Worm (Caenorhabditis elegans) whole organism, L2 larva: ENCODE results near the gene R144.10.
"Not testable (repeated sequence)": the region's sequence is repeated elsewhere in the genome, so short reads cannot be mapped to it uniquely, and the experiment has no call there.

Source experiments
- C34F6.9 ChIP-seq: fragments of 150-350 bp; optimal IDR thresholded peaks from 2 replicates; lab custom pipeline; 2014; ENCODE audit warnings: missing biosample characterization, missing genetic modification characterization
- F13H6.1 ChIP-seq: sonication (generic microtip); optimal IDR thresholded peaks from 2 replicates; lab custom pipeline; 2016; ENCODE audit warnings: missing genetic modification characterization, missing compliant biosample characterization
- Y55F3AM.14 ChIP-seq: fragments of 200-800 bp; sonication (Bioruptor generic); optimal IDR thresholded peaks from 2 replicates; lab custom pipeline; 2018; ENCODE audit warnings: mild to moderate bottlenecking, missing genetic modification characterization, missing compliant biosample characterization
- ZK546.5 ChIP-seq: sonication (generic microtip); optimal IDR thresholded peaks from 2 replicates; lab custom pipeline; 2017; ENCODE audit warnings: missing biosample characterization, missing genetic modification characterization
- alr-1 ChIP-seq: fragments of 150-350 bp; optimal IDR thresholded peaks from 2 replicates; lab custom pipeline; 2014; ENCODE audit warnings: missing biosample characterization, missing genetic modification characterization
- aly-2 ChIP-seq: fragments of 150-350 bp; optimal IDR thresholded peaks from 2 replicates; lab custom pipeline; 2014; ENCODE audit warnings: missing biosample characterization, missing genetic modification characterization
- ama-1 ChIP-seq: fragments of 150-350 bp; optimal IDR thresholded peaks from 2 replicates; lab custom pipeline; 2018; ENCODE audit warnings: inconsistent platforms
- ceh-16 ChIP-seq: fragments of 150-350 bp; optimal IDR thresholded peaks from 2 replicates; lab custom pipeline; 2014; ENCODE audit warnings: missing biosample characterization, missing genetic modification characterization
- ceh-82 ChIP-seq: fragments of 150-350 bp; optimal IDR thresholded peaks from 2 replicates; lab custom pipeline; 2014; ENCODE audit warnings: missing biosample characterization, missing genetic modification characterization
- crh-2 ChIP-seq: sonication (generic microtip); optimal IDR thresholded peaks from 2 replicates; lab custom pipeline; 2017; ENCODE audit warnings: missing biosample characterization, missing genetic modification characterization
- dmd-4 ChIP-seq: sonication (generic microtip); optimal IDR thresholded peaks from 2 replicates; lab custom pipeline; 2017; ENCODE audit warnings: missing biosample characterization, missing genetic modification characterization
- egl-27 ChIP-seq: sonication (generic microtip); optimal IDR thresholded peaks from 3 replicates; lab custom pipeline; 2017; ENCODE audit warnings: missing biosample characterization, missing genetic modification reagents, missing genetic modification characterization
- elt-1 ChIP-seq: fragments of 150-350 bp; optimal IDR thresholded peaks from 2 replicates; lab custom pipeline; 2014; ENCODE audit warnings: missing biosample characterization, missing genetic modification characterization
- elt-3 ChIP-seq: sonication (generic microtip); optimal IDR thresholded peaks from 2 replicates; lab custom pipeline; 2017; ENCODE audit warnings: missing biosample characterization, missing genetic modification characterization
- gmeb-1 ChIP-seq: fragments of 150-350 bp; optimal IDR thresholded peaks from 2 replicates; lab custom pipeline; 2014; ENCODE audit warnings: missing biosample characterization, missing genetic modification characterization
- lin-11 ChIP-seq: fragments of 150-350 bp; sonication (generic microtip); optimal IDR thresholded peaks from 2 replicates; lab custom pipeline; 2014; ENCODE audit warnings: missing biosample characterization, missing genetic modification characterization, inconsistent platforms, mixed read lengths
- lin-13 ChIP-seq: fragments of 150-350 bp; optimal IDR thresholded peaks from 2 replicates; lab custom pipeline; 2014; ENCODE audit warnings: missing biosample characterization, missing genetic modification reagents, missing genetic modification characterization
- lin-39 ChIP-seq: fragments of 150-350 bp; optimal IDR thresholded peaks from 2 replicates; lab custom pipeline; 2014; ENCODE audit warnings: missing biosample characterization, missing genetic modification reagents, missing genetic modification characterization
- lsy-2 ChIP-seq, 2 experiments: fragments of 150-350 bp in 1 of 2; sonication (generic microtip) in 1 of 2; optimal IDR thresholded peaks; 2 replicates each; lab custom pipeline; 2014 to 2017; ENCODE audit warnings: missing biosample characterization in 2 of 2, missing genetic modification characterization in 2 of 2
- mab-5 ChIP-seq: fragments of 150-350 bp; optimal IDR thresholded peaks from 2 replicates; lab custom pipeline; 2014; ENCODE audit warnings: missing biosample characterization, missing genetic modification characterization
- mbf-1 ChIP-seq: sonication (generic microtip); optimal IDR thresholded peaks from 2 replicates; lab custom pipeline; 2017; ENCODE audit warnings: missing biosample characterization, missing genetic modification characterization
- mdl-1 ChIP-seq, 2 experiments: fragments of 150-350 bp in 1 of 2; sonication (generic microtip) in 1 of 2; optimal IDR thresholded peaks; 2 replicates each; lab custom pipeline; 2017; ENCODE audit warnings: missing biosample characterization in 2 of 2, missing genetic modification characterization in 2 of 2
- nhr-10 ChIP-seq: sonication (generic microtip); optimal IDR thresholded peaks from 2 replicates; lab custom pipeline; 2017; ENCODE audit warnings: missing biosample characterization, missing genetic modification characterization
- nhr-11 ChIP-seq: fragments of 150-350 bp; optimal IDR thresholded peaks from 2 replicates; lab custom pipeline; 2014; ENCODE audit warnings: missing biosample characterization, missing genetic modification characterization
- nhr-12 ChIP-seq: fragments of 150-350 bp; optimal IDR thresholded peaks from 2 replicates; lab custom pipeline; 2014; ENCODE audit warnings: missing biosample characterization, missing genetic modification characterization
- nhr-129 ChIP-seq: fragments of 150-350 bp; optimal IDR thresholded peaks from 2 replicates; lab custom pipeline; 2014; ENCODE audit warnings: missing biosample characterization, missing genetic modification characterization
- nhr-21 ChIP-seq: fragments of 150-350 bp; optimal IDR thresholded peaks from 2 replicates; lab custom pipeline; 2014; ENCODE audit warnings: missing biosample characterization, missing genetic modification characterization
- nhr-23 ChIP-seq: fragments of 150-350 bp; optimal IDR thresholded peaks from 2 replicates; lab custom pipeline; 2014; ENCODE audit warnings: missing biosample characterization, missing genetic modification reagents, missing genetic modification characterization
- nhr-25 ChIP-seq: fragments of 150-350 bp; sonication (generic microtip); optimal IDR thresholded peaks from 3 replicates; lab custom pipeline; 2014; ENCODE audit warnings: missing biosample characterization, missing genetic modification characterization
- nhr-6 ChIP-seq: fragments of 150-350 bp; optimal IDR thresholded peaks from 2 replicates; lab custom pipeline; 2014; ENCODE audit warnings: missing biosample characterization, missing genetic modification characterization
- nhr-77 ChIP-seq: fragments of 150-350 bp; optimal IDR thresholded peaks from 2 replicates; lab custom pipeline; 2014; ENCODE audit warnings: missing biosample characterization, missing genetic modification characterization
- peb-1 ChIP-seq: fragments of 150-350 bp; optimal IDR thresholded peaks from 2 replicates; lab custom pipeline; 2014; ENCODE audit warnings: missing biosample characterization, missing genetic modification characterization
- sem-4 ChIP-seq: fragments of 150-350 bp; optimal IDR thresholded peaks from 2 replicates; lab custom pipeline; 2014; ENCODE audit warnings: missing biosample characterization, missing genetic modification reagents, missing genetic modification characterization
- skn-1 ChIP-seq: sonication (generic microtip); optimal IDR thresholded peaks from 2 replicates; lab custom pipeline; 2017; ENCODE audit warnings: missing biosample characterization, missing genetic modification characterization
- sma-9 ChIP-seq, 2 experiments: fragments of 150-350 bp in 1 of 2; sonication (generic microtip) in 1 of 2; optimal IDR thresholded peaks; 2 replicates each; lab custom pipeline; 2014 to 2016; ENCODE audit warnings: missing genetic modification characterization in 2 of 2, mild to moderate bottlenecking in 1 of 2, missing biosample characterization in 1 of 2, missing compliant biosample characterization in 1 of 2, missing genetic modification reagents in 1 of 2, moderate library complexity in 1 of 2
- snpc-4 ChIP-seq: fragments of 150-350 bp; optimal IDR thresholded peaks from 2 replicates; lab custom pipeline; 2014; ENCODE audit warnings: missing biosample characterization, missing genetic modification characterization
- unc-39 ChIP-seq: fragments of 150-350 bp; optimal IDR thresholded peaks from 2 replicates; lab custom pipeline; 2014; ENCODE audit warnings: missing biosample characterization, missing genetic modification characterization
- unc-55 ChIP-seq: fragments of 150-350 bp; sonication (generic microtip); optimal IDR thresholded peaks from 3 replicates; lab custom pipeline; 2014; ENCODE audit warnings: missing biosample characterization, missing genetic modification reagents, missing genetic modification characterization
- zag-1 ChIP-seq: fragments of 150-350 bp; optimal IDR thresholded peaks from 2 replicates; lab custom pipeline; 2014; ENCODE audit warnings: missing biosample characterization, missing genetic modification characterization
- ztf-1 ChIP-seq: fragments of 200-800 bp; sonication (Bioruptor generic); conservative IDR thresholded peaks from 2 replicates; pipeline ENCODE4 v1.3.6; 2022; ENCODE audit warnings: missing genetic modification characterization, missing compliant biosample characterization
- ztf-11 ChIP-seq: sonication (generic microtip); optimal IDR thresholded peaks from 2 replicates; lab custom pipeline; 2017; ENCODE audit warnings: missing biosample characterization, missing genetic modification characterization
- ztf-4 ChIP-seq: fragments of 150-350 bp; optimal IDR thresholded peaks from 2 replicates; lab custom pipeline; 2014; ENCODE audit warnings: missing biosample characterization, missing genetic modification characterization

Gene R144.10

DNA sequence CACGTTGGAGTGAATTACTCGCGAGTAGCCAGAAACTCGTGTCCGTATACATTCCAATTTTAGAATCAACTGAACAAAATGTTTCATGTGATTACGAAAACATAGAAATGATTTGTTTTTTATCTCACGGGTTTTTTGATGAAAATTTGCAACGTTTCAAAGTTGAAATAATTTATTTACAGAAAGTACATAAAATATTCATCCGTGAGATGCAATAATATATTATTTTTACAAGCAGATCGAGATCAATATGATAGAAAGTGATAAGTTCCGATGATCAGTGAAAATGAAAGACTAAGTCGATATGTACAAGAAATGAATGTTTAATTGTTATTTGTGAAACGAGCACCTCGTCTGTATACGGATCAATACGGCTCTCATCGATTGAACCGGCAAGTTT, 21.8 kb downstream of the R144.10 start, which contains the start of gene C27F2.6:
Gene C27F2.6, minus strand, starts transcription at position 101 of the 400 bp plus-strand sequence.
- not testable (repeated sequence) for TF ChIP-seq egl-27, peb-1, sem-4 (tag; lab: Kevin White, UChicago)

DNA sequence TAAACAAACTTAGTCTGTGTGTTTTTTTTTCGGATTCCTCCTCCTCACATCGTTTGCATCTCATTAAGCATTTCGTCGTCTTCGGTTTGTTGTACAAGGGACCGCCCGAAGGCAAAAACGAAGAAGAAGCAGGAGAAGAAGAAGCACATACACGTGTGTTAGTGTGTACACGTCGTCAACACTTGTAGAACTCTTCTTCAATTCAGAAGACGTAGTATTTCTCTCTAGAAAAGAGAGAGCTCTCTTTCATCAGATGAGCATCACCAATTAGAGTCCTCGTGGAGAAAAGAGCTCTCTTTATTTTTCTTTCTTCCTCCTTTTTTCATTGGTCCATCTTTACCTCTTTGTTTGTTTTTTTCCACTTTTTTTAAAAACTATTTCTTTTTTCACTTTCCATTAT, 34.0 kb downstream of the R144.10 start:
- TF ChIP-seq nhr-129 (tag; lab: Kevin White, UChicago) (peak; percentile 2), lsy-2 (tag; optimal IDR thresholded peaks at IDR 0.05; lab: Kevin White, UChicago) (peak in 1 of 2 experiments; percentile 32), lin-39 (no peak), C34F6.9 (tag; lab: Kevin White, UChicago) (peak; percentile 41)
- TF ChIP-seq, all 48 proteins: peak for 3

DNA sequence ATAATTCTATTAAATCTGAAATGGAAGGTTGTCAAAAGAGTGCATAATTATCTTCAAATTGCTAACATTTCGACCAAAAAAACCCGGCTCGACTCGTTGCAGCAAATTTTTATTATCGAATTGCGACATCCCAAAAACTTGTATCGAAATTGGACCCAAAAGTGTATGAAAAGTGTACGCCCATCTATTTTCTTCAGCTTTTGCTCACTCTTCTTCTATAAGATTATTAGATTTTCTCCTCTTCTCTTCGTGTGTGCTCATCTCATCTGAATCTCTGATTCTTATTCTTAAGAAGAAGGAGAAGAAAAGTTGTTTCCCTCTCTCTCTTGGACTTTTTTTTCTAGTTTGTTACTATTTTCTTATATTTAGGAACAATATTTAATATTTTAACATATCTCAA, 34.9 kb downstream of the R144.10 start:
- TF ChIP-seq gmeb-1 (no peak), nhr-23 (tag; lab: Kevin White, UChicago) (no peak), zag-1 (peak; percentile 49), C34F6.9 (tag; lab: Kevin White, UChicago) (peak; percentile 29), mab-5 (tag; lab: Kevin White, UChicago) (no peak), lsy-2 (tag; optimal IDR thresholded peaks at IDR 0.05; lab: Kevin White, UChicago) (peak in 1 of 2 experiments; percentile 26)
- TF ChIP-seq, all 48 proteins: peak for 3

DNA sequence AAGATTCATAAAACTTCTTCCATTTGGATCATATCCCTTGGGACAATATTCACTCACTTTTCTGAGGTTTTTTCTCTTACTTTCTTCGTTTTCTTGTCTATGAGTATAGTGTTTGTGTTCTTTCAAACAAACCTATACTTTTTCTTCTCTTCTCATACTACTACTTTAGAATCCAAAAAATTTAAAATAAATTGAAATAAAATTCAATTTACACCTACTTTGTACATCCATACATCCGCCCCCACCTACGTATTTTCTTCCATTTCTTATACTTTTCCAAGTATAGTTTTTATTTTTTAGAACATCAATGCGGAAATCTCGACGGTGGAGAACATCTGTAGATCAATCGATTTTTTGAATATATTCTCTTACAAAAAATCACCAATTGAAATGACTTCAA, 36.9 kb downstream of the R144.10 start, which contains the start of gene nca-2:
Gene nca-2, plus strand, starts transcription at position 301 of the 400 bp plus-strand sequence.
- TF ChIP-seq C34F6.9 (tag; lab: Kevin White, UChicago) (no peak), nhr-23 (tag; lab: Kevin White, UChicago) (no peak), zag-1 (no peak), ama-1 (lab: Kevin White, UChicago) (no peak), nhr-11 (tag; lab: Kevin White, UChicago) (no peak), ZK546.5 (tag; lab: Kevin White, UChicago) (no peak), lsy-2 (tag; optimal IDR thresholded peaks at IDR 0.05; lab: Kevin White, UChicago) (no peak), mab-5 (tag; lab: Kevin White, UChicago) (no peak)

DNA sequence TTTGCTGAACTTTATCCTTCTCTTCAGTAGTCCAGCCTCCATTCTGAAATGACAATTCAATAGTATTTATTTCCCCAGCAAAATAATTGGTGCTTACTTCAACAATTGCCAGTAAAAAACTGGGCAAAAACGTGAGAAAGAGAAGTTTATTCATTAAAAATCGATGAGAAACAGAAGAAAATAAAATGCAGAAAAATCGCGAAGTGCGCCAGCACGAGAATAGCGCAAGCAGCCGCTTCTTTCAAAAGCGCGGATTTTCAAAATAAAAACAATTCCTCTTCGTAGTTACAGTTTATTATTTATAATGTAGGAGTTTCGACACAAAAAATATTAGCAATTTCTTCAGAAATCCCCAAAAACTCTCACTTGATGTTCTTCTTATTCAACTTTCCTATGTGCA, 39.2 kb downstream of the R144.10 start, which contains the start of gene C27F2.9:
Gene C27F2.9, minus strand, starts transcription at position 159 of the 400 bp plus-strand sequence.
- TF ChIP-seq aly-2 (tag; lab: Kevin White, UChicago) (no peak), sem-4 (tag; lab: Kevin White, UChicago) (peak; percentile 80), nhr-25 (tag; lab: Kevin White, UChicago) (no peak), mab-5 (tag; lab: Kevin White, UChicago) (peak; percentile 84), nhr-12 (tag; lab: Kevin White, UChicago) (no peak), F13H6.1 (tag; lab: Kevin White, UChicago) (peak; percentile 85), gmeb-1 (peak; percentile 100), nhr-10 (tag; lab: Kevin White, UChicago) (peak; percentile 55), ama-1 (lab: Kevin White, UChicago) (peak; percentile 73), ZK546.5 (tag; lab: Kevin White, UChicago) (peak; percentile 2), sma-9 (GFP tag; optimal IDR thresholded peaks at IDR 0.05; lab: Kevin White, UChicago) (peak; percentile 92), sma-9 (tag; optimal IDR thresholded peaks at IDR 0.05; lab: Kevin White, UChicago) (no peak), zag-1 (peak; percentile 40), lin-39 (no peak), nhr-77 (tag; lab: Kevin White, UChicago) (peak; percentile 76), alr-1 (no peak), nhr-21 (tag; lab: Kevin White, UChicago) (peak; percentile 75), dmd-4 (tag; lab: Kevin White, UChicago) (peak; percentile 27), crh-2 (tag; lab: Kevin White, UChicago) (peak; percentile 93), snpc-4 (peak; percentile 71), lsy-2 (tag; optimal IDR thresholded peaks at IDR 0.05; lab: Kevin White, UChicago) (peak; percentile 89 to 94), unc-39 (tag; lab: Kevin White, UChicago) (no peak), elt-3 (tag; lab: Kevin White, UChicago) (no peak), mdl-1 (tag; optimal IDR thresholded peaks at IDR 0.05; lab: Kevin White, UChicago) (peak in 1 of 2 experiments; percentile 34), peb-1 (tag; lab: Kevin White, UChicago) (no peak), elt-1 (no peak), nhr-6 (tag; lab: Kevin White, UChicago) (peak; percentile 72), egl-27 (tag; lab: Kevin White, UChicago) (no peak), unc-55 (peak; percentile 95), nhr-23 (tag; lab: Kevin White, UChicago) (no peak), mbf-1 (tag; lab: Kevin White, UChicago) (peak; percentile 26), nhr-11 (tag; lab: Kevin White, UChicago) (no peak), ceh-16 (tag; lab: Kevin White, UChicago) (peak; percentile 11), lin-11 (peak; percentile 62), ztf-11 (tag; lab: Kevin White, UChicago) (no peak), ztf-4 (peak; percentile 55), lin-13 (peak; percentile 89), C34F6.9 (tag; lab: Kevin White, UChicago) (peak; percentile 97), skn-1 (tag; lab: Kevin White, UChicago) (no peak), Y55F3AM.14 (GFP tag; lab: Kevin White, UChicago) (peak; percentile 20), ceh-82 (tag; lab: Kevin White, UChicago) (peak; percentile 36), ztf-1 (no peak)
